Worm (Caenorhabditis elegans): ENCODE measurements around the gene hadb-1.

The hadb-1 gene

DNA sequence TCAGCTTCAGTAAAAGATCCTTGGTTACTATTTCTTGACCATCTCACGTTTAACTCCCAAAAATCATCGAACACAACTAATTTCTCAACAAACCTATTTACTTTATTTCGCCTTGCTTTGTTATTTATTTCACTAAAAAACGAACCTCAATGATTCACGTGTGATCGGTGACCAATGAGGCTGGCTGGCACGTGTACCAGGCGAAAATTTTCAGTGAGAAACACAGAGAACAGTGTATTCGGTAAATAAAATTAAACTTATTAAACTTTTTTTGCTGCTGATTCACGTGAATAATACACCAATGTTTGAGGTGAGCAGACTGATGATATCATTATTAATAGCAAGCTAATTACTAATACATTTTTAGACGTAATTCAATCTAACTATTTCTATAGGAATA, 32.9 kb downstream of the hadb-1 start (continued):
- TF ChIP-seq daf-8 (GFP tag; IDR thresholded peaks at IDR 0.05) (no peak), mxl-2 (GFP tag; conservative IDR thresholded peaks at IDR 0.05) (0 out of 2 replicates have a peak, but pooled peaks have one; percentile 41), lin-38 (GFP tag; IDR thresholded peaks at IDR 0.05) (no peak), nhr-48 (tag; optimal IDR thresholded peaks at IDR 0.05) (peak; percentile 22), zfp-3 (GFP tag; conservative IDR thresholded peaks at IDR 0.05) (no peak), dmd-6 (GFP tag; IDR thresholded peaks at IDR 0.05) (peak; percentile 30; the same call in 1 of the 2 replicates), mdl-1 (tag; optimal IDR thresholded peaks at IDR 0.05) (no peak), zag-1 (tag; optimal IDR thresholded peaks at IDR 0.05) (no peak), rbr-2 (tag; optimal IDR thresholded peaks at IDR 0.05) (no peak)

DNA sequence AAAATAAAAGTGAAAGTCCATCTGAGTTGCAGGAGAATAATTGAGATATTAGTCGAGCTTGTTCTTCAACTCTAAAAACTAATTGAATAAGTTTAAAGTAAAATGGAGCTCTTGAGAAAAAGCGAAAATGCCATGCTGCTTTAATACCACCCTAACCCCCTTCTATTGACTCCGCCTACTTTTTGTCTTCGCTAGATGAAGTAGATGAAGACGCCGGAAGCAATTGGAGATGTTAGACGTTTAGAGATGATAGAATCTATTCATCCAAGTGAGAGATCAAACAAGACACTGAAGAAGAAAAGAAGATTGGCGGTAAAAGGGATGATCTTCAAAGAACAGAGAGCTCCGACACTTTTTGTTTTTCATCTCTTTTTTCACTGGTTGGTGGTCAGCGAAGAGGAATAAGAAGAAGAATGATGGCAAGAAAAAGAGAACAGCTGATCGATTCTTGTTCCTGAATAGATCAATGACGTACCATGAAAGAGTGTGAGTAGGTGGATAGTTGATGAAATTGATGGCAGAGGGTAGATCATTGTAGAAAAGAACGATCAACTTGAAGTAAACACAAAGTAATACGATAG, 33.8 kb downstream of the hadb-1 start:
- no peak for TF ChIP-seq zag-1 (tag; optimal IDR thresholded peaks at IDR 0.05)
- peak in 1 of 2 experiments; percentile 37 for TF ChIP-seq unc-62 (GFP tag; optimal IDR thresholded peaks at IDR 0.05 in 1 of 2)
- no peak for TF ChIP-seq unc-62 (tag; optimal IDR thresholded peaks at IDR 0.05)
- peak; percentile 23 for TF ChIP-seq nhr-11 (tag; optimal IDR thresholded peaks at IDR 0.05)
- no peak for TF ChIP-seq mdt-29 (GFP tag; IDR thresholded peaks at IDR 0.05)
- no peak for TF ChIP-seq nhr-6 (tag; optimal IDR thresholded peaks at IDR 0.05)
- peak; percentile 6; the same call in 1 of the 2 replicates for TF ChIP-seq dmd-6 (GFP tag; IDR thresholded peaks at IDR 0.05)
- TF ChIP-seq ceh-20 (GFP tag; IDR thresholded peaks at IDR 0.05): 0 out of 2 replicates have a peak, but pooled peaks have one; percentile 11
- no peak for TF ChIP-seq snpc-4 (tag; optimal IDR thresholded peaks at IDR 0.05)
- TF ChIP-seq lsy-2 (tag; optimal IDR thresholded peaks at IDR 0.05): peak in 1 of 2 experiments; percentile 4

DNA sequence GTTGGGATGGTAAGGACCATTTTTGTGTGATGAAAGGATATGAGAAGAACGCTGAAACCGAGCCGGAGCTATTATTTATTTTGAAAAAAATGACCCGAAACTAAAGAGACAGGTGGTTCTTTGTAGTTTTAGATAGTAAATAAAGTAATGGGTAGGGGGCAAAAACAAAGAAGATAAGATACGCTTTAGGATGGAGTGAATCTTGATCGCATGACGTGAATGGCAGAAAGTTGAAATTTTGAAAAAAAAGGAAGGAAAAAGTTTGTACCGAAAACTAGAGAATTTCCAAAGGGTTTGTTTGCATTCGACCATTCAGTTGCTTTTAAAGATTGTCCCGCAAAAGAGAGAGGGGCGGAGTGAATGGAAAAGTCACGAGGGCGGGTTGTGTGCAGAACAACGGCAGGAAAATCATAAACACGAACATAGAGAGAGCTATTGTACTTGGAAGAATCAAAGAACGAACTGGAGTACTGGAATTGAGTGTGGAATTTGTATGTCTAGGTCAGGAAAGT, 34.4 kb downstream of the hadb-1 start, which contains the start of gene F22B7.9:
Gene F22B7.9 (minus strand): TSS at position 51 of the 512 bp plus-strand sequence.
- TF ChIP-seq snpc-4 (tag; optimal IDR thresholded peaks at IDR 0.05): no peak
- TF ChIP-seq mep-1 (tag; optimal IDR thresholded peaks at IDR 0.05): no peak
- TF ChIP-seq dmd-6 (GFP tag; IDR thresholded peaks at IDR 0.05): peak; percentile 27; the same call in 1 of the 2 replicates
- no peak for TF ChIP-seq nhr-77 (tag; optimal IDR thresholded peaks at IDR 0.05)
- no peak for TF ChIP-seq pqm-1 (tag; optimal IDR thresholded peaks at IDR 0.05)
- TF ChIP-seq nhr-28 (tag; optimal IDR thresholded peaks at IDR 0.05): peak; percentile 38
- no peak for TF ChIP-seq nhr-76 (tag; optimal IDR thresholded peaks at IDR 0.05)
- TF ChIP-seq dpl-1 (GFP tag; optimal IDR thresholded peaks at IDR 0.05): no peak
- no peak for TF ChIP-seq sdz-12 (GFP tag; optimal IDR thresholded peaks at IDR 0.05)
- TF ChIP-seq rbr-2 (tag; optimal IDR thresholded peaks at IDR 0.05): no peak
- no peak for TF ChIP-seq fos-1 (tag; optimal IDR thresholded peaks at IDR 0.05)
- TF ChIP-seq unc-39 (tag; optimal IDR thresholded peaks at IDR 0.05): no peak
- no peak for TF ChIP-seq ctbp-1 (GFP tag; IDR thresholded peaks at IDR 0.05)
- TF ChIP-seq ceh-62 (tag; optimal IDR thresholded peaks at IDR 0.05): no peak
- TF ChIP-seq hlh-30 (tag; optimal IDR thresholded peaks at IDR 0.05; ENCODE audit: insufficient read depth): peak; percentile 65
- TF ChIP-seq cey-2 (tag; optimal IDR thresholded peaks at IDR 0.05; ENCODE audit: borderline replicate concordance, insufficient read depth): no peak
- TF ChIP-seq dve-1 (tag; optimal IDR thresholded peaks at IDR 0.05; ENCODE audit: insufficient read depth): peak; percentile 70
- TF ChIP-seq ceh-20 (GFP tag; IDR thresholded peaks at IDR 0.05): no peak
- TF ChIP-seq hmg-1.1 (GFP tag; IDR thresholded peaks at IDR 0.05): no peak
- no peak for TF ChIP-seq Y75B8A.6 (GFP tag; IDR thresholded peaks at IDR 0.05)
- no peak for TF ChIP-seq daf-12 (tag; optimal IDR thresholded peaks at IDR 0.05)
- no peak for TF ChIP-seq nhr-41 (GFP tag; IDR thresholded peaks at IDR 0.05)
- TF ChIP-seq aha-1 (tag): peak; percentile 83
- no peak for TF ChIP-seq ztf-11 (tag; optimal IDR thresholded peaks at IDR 0.05)
- TF ChIP-seq mdl-1 (tag; optimal IDR thresholded peaks at IDR 0.05): peak in 1 of 2 experiments; percentile 39
- TF ChIP-seq ZK337.2 (GFP tag; IDR thresholded peaks at IDR 0.05): no peak
- no peak for TF ChIP-seq unc-62 (GFP tag; optimal IDR thresholded peaks at IDR 0.05 in 1 of 2)
- TF ChIP-seq unc-62 (tag; optimal IDR thresholded peaks at IDR 0.05): no peak
- no peak for TF ChIP-seq F10B5.3 (tag; optimal IDR thresholded peaks at IDR 0.05)
- TF ChIP-seq D1046.2 (GFP tag; IDR thresholded peaks at IDR 0.05): no peak
- no peak for TF ChIP-seq arid-1 (GFP tag; conservative IDR thresholded peaks at IDR 0.05)
- no peak for TF ChIP-seq T20F7.1 (GFP tag; optimal IDR thresholded peaks at IDR 0.05)
- no peak for TF ChIP-seq daf-16 (GFP tag; optimal IDR thresholded peaks at IDR 0.05)
- TF ChIP-seq daf-16 (tag; optimal IDR thresholded peaks at IDR 0.05): peak; percentile 67
- TF ChIP-seq spr-1 (tag; optimal IDR thresholded peaks at IDR 0.05): peak; percentile 2
- TF ChIP-seq hlh-11 (tag; optimal IDR thresholded peaks at IDR 0.05): peak; percentile 53
- peak; percentile 6 for TF ChIP-seq nhr-48 (tag; optimal IDR thresholded peaks at IDR 0.05)
- TF ChIP-seq set-16 (GFP tag; IDR thresholded peaks at IDR 0.05): no peak
